Worm (Caenorhabditis elegans) whole organism, L4/young adult: ENCODE measurements around the gene eral-1.

ENCODE experiments used
- W03F9.2 ChIP-seq: fragments of 150-350 bp; optimal IDR thresholded peaks from 2 replicates; lab custom pipeline; 2014; ENCODE audit warnings: missing biosample characterization, missing genetic modification characterization
- dao-5 ChIP-seq: sonication (generic microtip); optimal IDR thresholded peaks from 2 replicates; lab custom pipeline; 2016; ENCODE audit warnings: missing genotype, missing genetic modification characterization, moderate library complexity, missing compliant biosample characterization
- him-1 ChIP-seq: sonication (generic microtip); optimal IDR thresholded peaks from 2 replicates; lab custom pipeline; 2016; ENCODE audit warnings: missing genotype, missing genetic modification reagents, missing genetic modification characterization, missing compliant biosample characterization

- no peak for TF ChIP-seq dao-5
- TF ChIP-seq him-1 (tag; lab: Kevin White, UChicago), result no peak
- no peak for TF ChIP-seq W03F9.2
Measured at ce11 chrII:9601679-9602078, 12.1 kb upstream of the eral-1 start.
